Fruit fly (Drosophila melanogaster) whole organism, embryonic: ENCODE data around the gene mthl1.

Experiments used
- CG12104 ChIP-seq: fragments of 200-800 bp; sonication (Bioruptor generic); optimal IDR thresholded peaks from 3 replicates; lab custom pipeline; 2016; ENCODE audit warnings: missing biosample characterization, missing genetic modification characterization
- CG14965 ChIP-seq: fragments of 200-800 bp; sonication (Bioruptor generic); optimal IDR thresholded peaks from 2 replicates; lab custom pipeline; 2016; ENCODE audit warnings: missing biosample characterization, missing genetic modification characterization, borderline replicate concordance
- CG1647 ChIP-seq: fragments of 200-800 bp; sonication (Bioruptor generic); optimal IDR thresholded peaks from 3 replicates; lab custom pipeline; 2016; ENCODE audit warnings: missing biosample characterization, missing genetic modification characterization
- CG18476 ChIP-seq: fragments of 200-800 bp; sonication (Bioruptor generic); optimal IDR thresholded peaks from 2 replicates; lab custom pipeline; 2016; ENCODE audit warnings: missing biosample characterization, mild to moderate bottlenecking, missing genetic modification characterization
- CG2116 ChIP-seq: fragments of 200-800 bp; sonication (Bioruptor generic); optimal IDR thresholded peaks from 3 replicates; lab custom pipeline; 2018; ENCODE audit warnings: missing biosample characterization, mild to moderate bottlenecking, missing genetic modification characterization
- CG30403 ChIP-seq: fragments of 200-800 bp; sonication (Bioruptor generic); optimal IDR thresholded peaks from 3 replicates; lab custom pipeline; 2016; ENCODE audit warnings: missing biosample characterization, missing genetic modification characterization
- CG32532 ChIP-seq: fragments of 200-800 bp; sonication (Bioruptor generic); IDR thresholded peaks from 2 replicates; pipeline ENCODE4 v1.3.6; 2022; ENCODE audit warnings: missing biosample characterization, missing genetic modification characterization
- CG4707 ChIP-seq: fragments of 200-800 bp; sonication (Bioruptor generic); optimal IDR thresholded peaks from 2 replicates; lab custom pipeline; 2018; ENCODE audit warnings: missing biosample characterization, mild to moderate bottlenecking, missing genetic modification characterization, moderate library complexity
- CG4730 ChIP-seq: fragments of 200-800 bp; sonication (Bioruptor generic); IDR thresholded peaks from 2 replicates; pipeline ENCODE4 v1.3.6; 2022; ENCODE audit warnings: missing biosample characterization, missing genetic modification characterization
- CG6272 ChIP-seq: fragments of 200-800 bp; sonication (Bioruptor generic); IDR thresholded peaks from 2 replicates; pipeline ENCODE4 v1.3.6; 2022; ENCODE audit warnings: missing biosample characterization, missing genetic modification characterization
- CG6854 ChIP-seq: fragments of 200-800 bp; sonication (Bioruptor generic); optimal IDR thresholded peaks from 3 replicates; lab custom pipeline; 2017; ENCODE audit warnings: missing biosample characterization, mild to moderate bottlenecking, missing genetic modification characterization
- CG7357 ChIP-seq: fragments of 200-800 bp; sonication (Bioruptor generic); IDR thresholded peaks from 3 replicates; pipeline ENCODE4 v1.3.6; 2022; ENCODE audit warnings: missing biosample characterization, missing genetic modification characterization
- CG7963 ChIP-seq: fragments of 200-800 bp; sonication (Bioruptor generic); IDR thresholded peaks from 3 replicates; pipeline ENCODE4 v1.3.6; 2022; ENCODE audit warnings: missing biosample characterization, missing genetic modification characterization; ENCODE audit not compliant: partially characterized antibody
- CG8388 ChIP-seq: fragments of 200-800 bp; sonication (Bioruptor generic); optimal IDR thresholded peaks from 2 replicates; lab custom pipeline; 2019; ENCODE audit warnings: missing biosample characterization, mild to moderate bottlenecking, missing genetic modification characterization, moderate library complexity
- CG9437 ChIP-seq: fragments of 200-800 bp; sonication (Bioruptor generic); optimal IDR thresholded peaks from 2 replicates; lab custom pipeline; 2018; ENCODE audit warnings: missing biosample characterization, mild to moderate bottlenecking, missing genetic modification characterization
- D19A ChIP-seq: fragments of 200-800 bp; optimal IDR thresholded peaks from 3 replicates; lab custom pipeline; 2019; ENCODE audit warnings: missing biosample characterization, mild to moderate bottlenecking, missing genetic modification characterization, moderate library complexity
- Dfd ChIP-seq, 2 experiments: fragments of >200 bp; optimal IDR thresholded peaks; 2 replicates each; lab custom pipeline; 2017; ENCODE audit warnings: missing biosample characterization in 2 of 2, missing genetic modification characterization in 2 of 2
- E2f2 ChIP-seq: fragments of 200-800 bp; sonication (Bioruptor generic); IDR thresholded peaks from 2 replicates; pipeline ENCODE4 v1.3.6; 2022; ENCODE audit warnings: missing biosample characterization, missing genetic modification characterization
- HLH4C ChIP-seq: fragments of 200-800 bp; sonication (Bioruptor generic); IDR thresholded peaks from 3 replicates; pipeline ENCODE4 v1.3.6; 2022; ENCODE audit warnings: missing biosample characterization, missing genetic modification characterization; ENCODE audit not compliant: partially characterized antibody
- HmgZ ChIP-seq: fragments of 200-800 bp; sonication (Bioruptor generic); optimal IDR thresholded peaks from 2 replicates; lab custom pipeline; 2018; ENCODE audit warnings: missing biosample characterization, mild to moderate bottlenecking, missing genetic modification characterization
- Med ChIP-seq: fragments of 200-800 bp; sonication (Bioruptor generic); peaks from one replicate; lab custom pipeline; 2016; ENCODE audit warnings: missing biosample characterization, missing genetic modification characterization, mild to moderate bottlenecking, inconsistent platforms, moderate library complexity
- NFAT ChIP-seq: fragments of 200-800 bp; sonication (Bioruptor generic); IDR thresholded peaks from 2 replicates; pipeline ENCODE4 v1.3.6; 2022; ENCODE audit warnings: missing biosample characterization, missing genetic modification characterization
- Nf-YA ChIP-seq: fragments of 200-800 bp; sonication (Bioruptor generic); IDR thresholded peaks from 2 replicates; pipeline ENCODE4 v1.3.6; 2022; ENCODE audit warnings: missing biosample characterization, missing genetic modification characterization
- Nf-YC ChIP-seq: fragments of 200-800 bp; optimal IDR thresholded peaks from 3 replicates; lab custom pipeline; 2019; ENCODE audit warnings: missing biosample characterization, mild to moderate bottlenecking, missing genetic modification characterization, moderate library complexity
- Ravus ChIP-seq: fragments of 200-800 bp; sonication (Bioruptor generic); IDR thresholded peaks from 2 replicates; pipeline ENCODE4 v1.3.6; 2022; ENCODE audit warnings: missing biosample characterization, missing genetic modification characterization
- Rfx ChIP-seq: fragments of 200-800 bp; sonication (Bioruptor generic); IDR thresholded peaks from 2 replicates; pipeline ENCODE4 v1.3.6; 2022; ENCODE audit warnings: missing biosample characterization, missing genetic modification characterization
- Sry-δ ChIP-seq: fragments of 200-800 bp; sonication (Bioruptor generic); optimal IDR thresholded peaks from 2 replicates; lab custom pipeline; 2016; ENCODE audit warnings: missing biosample characterization, missing genetic modification characterization
- ase ChIP-seq: fragments of 200-800 bp; sonication (Bioruptor generic); IDR thresholded peaks from 3 replicates; pipeline ENCODE4 v1.3.6; 2022; ENCODE audit warnings: missing biosample characterization, missing genetic modification characterization
- bowl ChIP-seq: fragments of 200-800 bp; sonication (Bioruptor generic); IDR thresholded peaks from 2 replicates; pipeline ENCODE4 v1.3.6; 2022; ENCODE audit warnings: missing biosample characterization, missing genetic modification characterization
- chif ChIP-seq, 2 experiments: fragments of 200-800 bp; sonication (Bioruptor generic); optimal IDR thresholded peaks; 3 replicates each; lab custom pipeline; 2016; ENCODE audit warnings: missing biosample characterization in 2 of 2, missing genetic modification characterization in 2 of 2
- chinmo ChIP-seq: fragments of 200-800 bp; sonication (Bioruptor generic); IDR thresholded peaks from 4 replicates; pipeline ENCODE4 v1.3.6; 2022; ENCODE audit warnings: missing biosample characterization, missing genetic modification characterization; ENCODE audit not compliant: partially characterized antibody
- dmrt99B ChIP-seq: fragments of 200-800 bp; sonication (Bioruptor generic); optimal IDR thresholded peaks from 2 replicates; lab custom pipeline; 2018; ENCODE audit warnings: missing biosample characterization, mild to moderate bottlenecking, missing genetic modification characterization, moderate library complexity
- exex ChIP-seq: fragments of 200-800 bp; sonication (Bioruptor generic); optimal IDR thresholded peaks from 4 replicates; lab custom pipeline; 2018; ENCODE audit warnings: missing biosample characterization, mild to moderate bottlenecking, missing genetic modification characterization, moderate library complexity
- grn ChIP-seq: fragments of 200-800 bp; sonication (Bioruptor generic); optimal IDR thresholded peaks from 3 replicates; lab custom pipeline; 2017; ENCODE audit warnings: missing biosample characterization, missing genetic modification characterization
- inv ChIP-seq: fragments of 200-800 bp; sonication (Bioruptor generic); IDR thresholded peaks from 2 replicates; pipeline ENCODE4 v1.3.6; 2022; ENCODE audit warnings: missing biosample characterization, missing genetic modification characterization; ENCODE audit not compliant: partially characterized antibody
- mam ChIP-seq: fragments of 200-800 bp; sonication (Bioruptor generic); optimal IDR thresholded peaks from 3 replicates; lab custom pipeline; 2016; ENCODE audit warnings: missing biosample characterization, missing genetic modification characterization
- mld ChIP-seq: fragments of 200-800 bp; sonication (Bioruptor generic); IDR thresholded peaks from 3 replicates; pipeline ENCODE4 v1.3.6; 2022; ENCODE audit warnings: missing biosample characterization, missing genetic modification characterization; ENCODE audit not compliant: partially characterized antibody
- nerfin-2 ChIP-seq: fragments of 200-800 bp; sonication (Bioruptor generic); IDR thresholded peaks from 2 replicates; pipeline ENCODE4 v1.3.6; 2022; ENCODE audit warnings: missing biosample characterization, missing genetic modification characterization; ENCODE audit not compliant: partially characterized antibody
- otp ChIP-seq: fragments of 200-800 bp; sonication (Bioruptor generic); IDR thresholded peaks from 3 replicates; pipeline ENCODE4, ENCODE4 v1.3.6; 2022; ENCODE audit warnings: missing biosample characterization, missing genetic modification characterization
- pb ChIP-seq: fragments of 200-800 bp; sonication (Bioruptor generic); optimal IDR thresholded peaks from 3 replicates; lab custom pipeline; 2016; ENCODE audit warnings: missing biosample characterization, missing genetic modification characterization
- peb ChIP-seq: fragments of 200-800 bp; sonication (Bioruptor generic); IDR thresholded peaks from 2 replicates; pipeline ENCODE4 v1.3.6; 2022; ENCODE audit warnings: missing biosample characterization, missing genetic modification characterization
- pho ChIP-seq: fragments of 200-800 bp; sonication (Bioruptor generic); optimal IDR thresholded peaks from 2 replicates; lab custom pipeline; 2016; ENCODE audit warnings: missing biosample characterization, missing genetic modification characterization
- ro ChIP-seq: fragments of 200-800 bp; sonication (Bioruptor generic); IDR thresholded peaks from 2 replicates; pipeline ENCODE4 v1.3.6; 2022; ENCODE audit warnings: missing biosample characterization, missing genetic modification characterization
- row ChIP-seq: fragments of 200-800 bp; sonication (Bioruptor generic); IDR thresholded peaks from 3 replicates; pipeline ENCODE4 v1.3.6; 2022; ENCODE audit warnings: missing biosample characterization, missing genetic modification characterization
- sug ChIP-seq: fragments of 200-800 bp; optimal IDR thresholded peaks from 2 replicates; lab custom pipeline; 2019; ENCODE audit warnings: missing biosample characterization, mild to moderate bottlenecking, missing genetic modification characterization, moderate library complexity
- tio ChIP-seq: fragments of 200-800 bp; sonication (Bioruptor generic); optimal IDR thresholded peaks from 2 replicates; lab custom pipeline; 2017; ENCODE audit warnings: missing biosample characterization, missing genetic modification characterization, inconsistent platforms
- unpg ChIP-seq: fragments of 200-800 bp; sonication (Bioruptor generic); optimal IDR thresholded peaks from 3 replicates; lab custom pipeline; 2018; ENCODE audit warnings: missing biosample characterization, mild to moderate bottlenecking, missing genetic modification characterization, moderate library complexity
- vvl ChIP-seq: fragments of 200-800 bp; sonication (Bioruptor generic); IDR thresholded peaks from 2 replicates; pipeline ENCODE4 v1.3.6; 2022; ENCODE audit warnings: missing biosample characterization, missing genetic modification characterization
- wor ChIP-seq: fragments of 200-800 bp; sonication (Bioruptor generic); IDR thresholded peaks from 2 replicates; pipeline ENCODE4 v1.3.6; 2022; ENCODE audit warnings: missing biosample characterization, missing genetic modification characterization
- zf30C ChIP-seq: fragments of 200-800 bp; sonication (Bioruptor generic); optimal IDR thresholded peaks from 3 replicates; lab custom pipeline; 2018; ENCODE audit warnings: missing biosample characterization, mild to moderate bottlenecking, missing genetic modification characterization

mthl1 gene

dm6 chrX:16593418-16593817 is 47.4 kb upstream of the mthl1 start, which contains the start of the genes SMC3 and Ubc7 (continued):
- peak; percentile 97 for TF ChIP-seq nerfin-2 (GFP tag; lab: Robert Waterston, UW)
- TF ChIP-seq CG2116 (GFP tag; lab: Kevin White, UChicago) = peak; percentile 90

dm6 chrX:16595411-16595810 is 45.4 kb upstream of the mthl1 start:
- TF ChIP-seq CG4730 (GFP tag; lab: Robert Waterston, UW) (no peak), inv (GFP tag; lab: Robert Waterston, UW) (no peak), CG18476 (GFP tag; lab: Kevin White, UChicago) (no peak), row (GFP tag; lab: Robert Waterston, UW) (0 out of 3 replicates have a peak, but pooled peaks have one; percentile 12), sug (tag; lab: Kevin White, UChicago) (peak; percentile 24), unpg (GFP tag; lab: Kevin White, UChicago) (no peak), Rfx (GFP tag; lab: Robert Waterston, UW) (0 out of 2 replicates have a peak, but pooled peaks have one; percentile 8), grn (GFP tag; lab: Kevin White, UChicago) (no peak), wor (GFP tag; lab: Robert Waterston, UW) (no peak), NFAT (GFP tag; lab: Robert Waterston, UW) (no peak), CG4707 (GFP tag; lab: Kevin White, UChicago) (peak; percentile 68), CG30403 (GFP tag; lab: Kevin White, UChicago) (no peak), mld (no peak), Sry-δ (GFP tag; lab: Kevin White, UChicago) (no peak), CG1647 (no peak), E2f2 (GFP tag; lab: Robert Waterston, UW) (no peak), tio (no peak), Med (GFP tag; lab: Kevin White, UChicago) (peak; percentile 27), dmrt99B (no peak), CG7357 (GFP tag; lab: Robert Waterston, UW) (no peak), bowl (no peak), exex (tag; lab: Kevin White, UChicago) (peak; percentile 1), Nf-YC (tag; lab: Kevin White, UChicago) (no peak), CG12104 (GFP tag; lab: Kevin White, UChicago) (no peak), Ravus (GFP tag; lab: Robert Waterston, UW) (no peak), CG6854 (GFP tag; lab: Kevin White, UChicago) (no peak), peb (GFP tag; lab: Robert Waterston, UW) (no peak), vvl (GFP tag; lab: Robert Waterston, UW) (peak; percentile 54; the same call in 1 of the 2 replicates), pb (no peak), ase (no peak), otp (GFP tag; lab: Robert Waterston, UW) (no peak), CG6272 (no peak), CG32532 (GFP tag; lab: Robert Waterston, UW) (peak; percentile 23; the same call in 1 of the 2 replicates), chif (GFP tag; optimal IDR thresholded peaks at IDR 0.05; lab: Kevin White, UChicago) (no peak), CG9437 (GFP tag; lab: Kevin White, UChicago) (no peak), Dfd (GFP tag; optimal IDR thresholded peaks at IDR 0.05; lab: Kevin White, UChicago) (no peak), HLH4C (GFP tag; lab: Robert Waterston, UW) (0 out of 3 replicates have a peak, but pooled peaks have one; percentile 14), CG14965 (GFP tag; lab: Kevin White, UChicago) (no peak), CG8388 (GFP tag; lab: Kevin White, UChicago) (no peak), Nf-YA (GFP tag; lab: Robert Waterston, UW) (no peak), CG7963 (GFP tag; lab: Robert Waterston, UW) (no peak), mam (GFP tag; lab: Kevin White, UChicago) (no peak), chinmo (GFP tag; lab: Robert Waterston, UW) (0 out of 4 replicates have a peak, but pooled peaks have one; percentile 38), D19A (no peak), HmgZ (tag; lab: Kevin White, UChicago) (no peak), pho (GFP tag; lab: Kevin White, UChicago) (no peak), zf30C (GFP tag; lab: Kevin White, UChicago) (no peak), ro (GFP tag; lab: Robert Waterston, UW) (no peak)
